Worm (Caenorhabditis elegans) whole organism, midembryonic: Measurements from ENCODE around the gene C55B6.5.

Source experiments
- T22C8.4 ChIP-seq: fragments of 200-800 bp; sonication (Bioruptor generic); IDR thresholded peaks from 2 replicates; pipeline ENCODE4 v1.3.6; 2022; ENCODE audit warnings: missing genetic modification characterization, missing compliant biosample characterization
- cog-1 ChIP-seq: sonication (generic microtip); optimal IDR thresholded peaks from 2 replicates; lab custom pipeline; 2016; ENCODE audit warnings: missing genetic modification characterization, missing compliant biosample characterization
- flt-1 ChIP-seq: fragments of 200-800 bp; sonication (Bioruptor generic); IDR thresholded peaks from 2 replicates; pipeline ENCODE4 v1.3.6; 2022; ENCODE audit warnings: missing genetic modification characterization, missing compliant biosample characterization
- klf-2 ChIP-seq: fragments of 200-800 bp; sonication (Bioruptor generic); conservative IDR thresholded peaks from 2 replicates; pipeline ENCODE4 v1.3.6; 2022; ENCODE audit warnings: missing genetic modification reagents, missing genetic modification characterization, missing compliant biosample characterization
- med-1 ChIP-seq: sonication (generic microtip); optimal IDR thresholded peaks from 2 replicates; lab custom pipeline; 2017; ENCODE audit warnings: missing genetic modification characterization, mild to moderate bottlenecking, missing compliant biosample characterization, antibody characterized with exemption, missing genetic modification reagents; ENCODE audit not compliant: insufficient read depth
- ref-1 ChIP-seq: fragments of 200-800 bp; sonication (Bioruptor generic); conservative IDR thresholded peaks from 2 replicates; pipeline ENCODE4 v1.3.6; 2022; ENCODE audit warnings: missing genetic modification reagents, missing genetic modification characterization, missing compliant biosample characterization
- tab-1 ChIP-seq: fragments of 200-800 bp; sonication (Bioruptor generic); IDR thresholded peaks from 2 replicates; pipeline ENCODE4 v1.3.6; 2022; ENCODE audit warnings: missing genetic modification characterization, missing compliant biosample characterization
- ztf-23 ChIP-seq: fragments of 200-800 bp; sonication (Bioruptor generic); IDR thresholded peaks from 2 replicates; pipeline ENCODE4 v1.3.6; 2022; ENCODE audit warnings: missing genetic modification reagents, missing genetic modification characterization, missing compliant biosample characterization
- ztf-29 ChIP-seq: fragments of 200-800 bp; sonication (Bioruptor generic); IDR thresholded peaks from 2 replicates; pipeline ENCODE4 v1.3.6; 2022; ENCODE audit warnings: missing genetic modification reagents, missing genetic modification characterization, missing compliant biosample characterization

Gene C55B6.5

DNA sequence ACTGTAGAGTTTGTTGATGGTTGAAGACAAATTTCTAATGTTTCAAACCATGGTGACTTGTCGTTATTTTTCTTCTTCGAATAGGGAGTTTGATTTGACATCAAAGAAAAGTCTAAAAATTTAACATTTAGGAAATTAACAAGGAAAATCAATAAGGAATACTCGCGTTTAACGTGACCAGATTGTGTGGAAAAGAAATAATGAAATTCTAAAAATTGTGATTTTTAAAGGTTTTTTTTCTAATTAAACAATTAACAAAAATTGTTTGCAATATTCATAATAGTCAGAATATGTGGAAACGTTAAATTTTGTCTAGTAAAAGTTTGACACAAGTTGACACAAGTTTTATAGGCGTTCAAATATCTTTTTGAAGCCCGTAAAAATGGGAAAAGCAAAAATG is 17.5 kb downstream of the C55B6.5 start, which contains the start of gene C55B6.4:
C55B6.4 (minus strand) TSS at position 101 of the 400 bp plus-strand sequence.
- TF ChIP-seq cog-1 (tag; lab: Kevin White, UChicago), result no peak
- no peak for TF ChIP-seq klf-2 (GFP tag; lab: Robert Waterston, UW)
- no peak for TF ChIP-seq T22C8.4 (GFP tag; lab: Robert Waterston, UW)
- TF ChIP-seq med-1 (GFP tag; lab: Kevin White, UChicago), result no peak
- TF ChIP-seq flt-1 (GFP tag; lab: Robert Waterston, UW), result no peak
- TF ChIP-seq ztf-29 (GFP tag; lab: Robert Waterston, UW), result no peak

- TF ChIP-seq ref-1 (GFP tag; lab: Robert Waterston, UW) (no peak), ztf-29 (GFP tag; lab: Robert Waterston, UW) (no peak), med-1 (GFP tag; lab: Kevin White, UChicago) (no peak), flt-1 (GFP tag; lab: Robert Waterston, UW) (no peak), T22C8.4 (GFP tag; lab: Robert Waterston, UW) (no peak), klf-2 (GFP tag; lab: Robert Waterston, UW) (no peak), tab-1 (GFP tag; lab: Robert Waterston, UW) (no peak), cog-1 (tag; lab: Kevin White, UChicago) (no peak), ztf-23 (GFP tag; lab: Robert Waterston, UW) (no peak; the same call in 1 of the 2 replicates)
These were observed 23.5 kb downstream of the C55B6.5 start for ce11 chrX:7181627-7182026.

- no peak for TF ChIP-seq ztf-29 (GFP tag; lab: Robert Waterston, UW)
- no peak for TF ChIP-seq med-1 (GFP tag; lab: Kevin White, UChicago)
- TF ChIP-seq flt-1 (GFP tag; lab: Robert Waterston, UW), result no peak
- TF ChIP-seq ref-1 (GFP tag; lab: Robert Waterston, UW), result no peak
- TF ChIP-seq tab-1 (GFP tag; lab: Robert Waterston, UW), result no peak
- TF ChIP-seq T22C8.4 (GFP tag; lab: Robert Waterston, UW), result no peak
- no peak for TF ChIP-seq klf-2 (GFP tag; lab: Robert Waterston, UW)
- no peak for TF ChIP-seq cog-1 (tag; lab: Kevin White, UChicago)
- TF ChIP-seq ztf-23 (GFP tag; lab: Robert Waterston, UW), result no peak
These were observed 27.8 kb downstream of the C55B6.5 start, which contains the start of gene F43E12.1 for ce11 chrX:7177341-7177740. Gene F43E12.1 (plus strand): TSS chrX:7177641.

- TF ChIP-seq flt-1 (GFP tag; lab: Robert Waterston, UW) (no peak), T22C8.4 (GFP tag; lab: Robert Waterston, UW) (no peak), klf-2 (GFP tag; lab: Robert Waterston, UW) (no peak), ztf-23 (GFP tag; lab: Robert Waterston, UW) (no peak), cog-1 (tag; lab: Kevin White, UChicago) (no peak), ztf-29 (GFP tag; lab: Robert Waterston, UW) (no peak)
These were observed 28.3 kb downstream of the C55B6.5 start for ce11 chrX:7176817-7177216.

ce11 chrX:7175389-7175788 is 29.7 kb downstream of the C55B6.5 start:
- TF ChIP-seq cog-1 (tag; lab: Kevin White, UChicago) (no peak), klf-2 (GFP tag; lab: Robert Waterston, UW) (no peak), tab-1 (GFP tag; lab: Robert Waterston, UW) (no peak), ref-1 (GFP tag; lab: Robert Waterston, UW) (no peak), flt-1 (GFP tag; lab: Robert Waterston, UW) (no peak), ztf-23 (GFP tag; lab: Robert Waterston, UW) (no peak), ztf-29 (GFP tag; lab: Robert Waterston, UW) (no peak), T22C8.4 (GFP tag; lab: Robert Waterston, UW) (no peak), med-1 (GFP tag; lab: Kevin White, UChicago) (no peak)

DNA sequence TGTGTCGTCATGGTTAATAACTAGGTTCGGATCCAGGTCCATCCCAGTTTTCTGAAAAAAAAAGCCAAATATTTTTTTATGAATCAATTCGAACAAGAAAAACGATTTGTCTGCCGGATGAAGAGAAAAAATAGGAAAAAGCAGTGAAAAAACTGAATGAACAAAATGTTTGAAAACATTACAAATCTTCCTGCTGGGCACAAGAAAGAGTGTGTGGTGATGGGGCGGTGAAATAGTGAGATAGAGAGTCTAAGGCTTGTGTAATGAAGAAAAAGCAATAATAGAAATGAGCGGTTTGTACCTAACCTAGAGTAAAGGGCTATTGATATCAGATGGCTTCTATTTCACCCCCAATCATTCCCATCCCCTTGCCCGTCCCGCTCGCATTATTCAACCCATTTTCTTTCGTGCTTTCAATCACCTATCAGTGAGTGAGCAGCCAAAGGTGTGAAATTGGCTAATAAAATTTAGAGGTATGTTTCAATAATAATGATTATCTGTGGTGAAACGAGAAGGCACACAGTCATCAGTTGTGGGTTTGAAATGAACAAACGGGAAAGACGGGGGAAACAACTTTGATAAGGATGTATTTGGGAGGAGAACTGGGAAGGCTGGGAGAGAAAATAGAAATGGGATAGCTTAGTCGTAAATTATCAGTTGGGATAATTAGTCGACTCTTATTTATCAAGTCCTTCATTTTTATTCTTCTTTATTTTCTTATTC is 34.4 kb downstream of the C55B6.5 start, which contains the start of gene bar-1:
bar-1 (minus strand) TSS at position 51 of the 723 bp plus-strand sequence.
- no peak for TF ChIP-seq cog-1 (tag; lab: Kevin White, UChicago)
- no peak for TF ChIP-seq ztf-23 (GFP tag; lab: Robert Waterston, UW)
- no peak for TF ChIP-seq tab-1 (GFP tag; lab: Robert Waterston, UW)
- no peak for TF ChIP-seq klf-2 (GFP tag; lab: Robert Waterston, UW)
- TF ChIP-seq ztf-29 (GFP tag; lab: Robert Waterston, UW), result no peak
- TF ChIP-seq ref-1 (GFP tag; lab: Robert Waterston, UW), result no peak
- no peak for TF ChIP-seq flt-1 (GFP tag; lab: Robert Waterston, UW)

DNA sequence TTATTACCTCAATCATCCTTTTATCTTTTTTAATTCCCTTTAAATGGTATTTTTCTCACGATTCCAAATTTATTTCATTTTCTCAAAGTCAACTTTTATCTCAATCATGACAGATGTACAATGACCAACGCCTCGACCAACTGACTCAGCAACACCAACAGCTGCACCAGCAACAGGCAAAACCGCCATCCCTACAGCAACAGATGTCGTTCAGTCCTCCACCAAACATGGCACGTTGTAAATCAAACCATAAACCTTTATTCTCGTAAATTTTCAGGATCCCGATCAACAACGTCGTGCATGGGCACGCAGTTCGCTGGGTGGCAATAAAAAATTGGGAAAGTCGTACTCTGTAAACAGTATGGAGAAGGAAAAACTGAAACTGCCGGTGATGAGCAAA is 42.3 kb downstream of the C55B6.5 start:
- TF ChIP-seq T22C8.4 (GFP tag; lab: Robert Waterston, UW), result no peak

DNA sequence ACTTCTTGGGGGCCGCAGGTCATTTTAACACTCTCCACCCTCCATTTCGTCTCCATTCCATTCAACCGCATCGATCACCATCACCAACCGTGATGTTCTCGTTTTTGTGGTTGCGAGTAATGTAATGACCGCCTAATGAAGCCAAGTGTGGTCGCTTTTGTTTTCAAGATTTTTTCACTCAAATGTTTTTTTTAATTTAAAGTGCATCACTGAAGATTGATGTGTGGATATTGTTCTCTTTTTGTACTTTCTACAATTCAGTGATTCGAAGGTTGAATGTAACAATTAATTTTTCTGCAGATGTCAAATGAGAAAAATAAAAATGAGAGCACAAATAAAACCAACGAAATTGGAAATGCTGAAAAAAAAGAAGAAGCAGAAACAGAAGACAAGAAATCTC is 46.4 kb downstream of the C55B6.5 start, which contains the start of gene pgp-10:
pgp-10 (plus strand) TSS at position 301 of the 400 bp plus-strand sequence.
- TF ChIP-seq med-1 (GFP tag; lab: Kevin White, UChicago), result no peak
- no peak for TF ChIP-seq T22C8.4 (GFP tag; lab: Robert Waterston, UW)
- TF ChIP-seq cog-1 (tag; lab: Kevin White, UChicago), result no peak
- no peak for TF ChIP-seq ref-1 (GFP tag; lab: Robert Waterston, UW)
- TF ChIP-seq tab-1 (GFP tag; lab: Robert Waterston, UW), result no peak
- no peak for TF ChIP-seq flt-1 (GFP tag; lab: Robert Waterston, UW)
- TF ChIP-seq ztf-29 (GFP tag; lab: Robert Waterston, UW), result no peak
- TF ChIP-seq ztf-23 (GFP tag; lab: Robert Waterston, UW), result no peak
- TF ChIP-seq klf-2 (GFP tag; lab: Robert Waterston, UW), result no peak

- TF ChIP-seq tab-1 (GFP tag; lab: Robert Waterston, UW), result no peak
- TF ChIP-seq ztf-29 (GFP tag; lab: Robert Waterston, UW), result no peak
- no peak for TF ChIP-seq ref-1 (GFP tag; lab: Robert Waterston, UW)
- TF ChIP-seq ztf-23 (GFP tag; lab: Robert Waterston, UW), result no peak
- TF ChIP-seq klf-2 (GFP tag; lab: Robert Waterston, UW), result no peak
- TF ChIP-seq flt-1 (GFP tag; lab: Robert Waterston, UW), result no peak
- TF ChIP-seq med-1 (GFP tag; lab: Kevin White, UChicago), result no peak
- TF ChIP-seq T22C8.4 (GFP tag; lab: Robert Waterston, UW), result no peak
These were observed 47.6 kb downstream of the C55B6.5 start for ce11 chrX:7157483-7157882.
